Fruit fly (Drosophila melanogaster) whole organism, adult: ENCODE data around the gene Surf6.

Experiments used
- CG11617 ChIP-seq: fragments of 200-800 bp; sonication (Bioruptor generic); optimal IDR thresholded peaks from 2 replicates; lab custom pipeline; 2017; ENCODE audit warnings: mild to moderate bottlenecking, missing biosample characterization, missing genetic modification reagents, missing genetic modification characterization
- CG12768 ChIP-seq: fragments of 200-800 bp; sonication (Bioruptor generic); optimal IDR thresholded peaks from 2 replicates; lab custom pipeline; 2017; ENCODE audit warnings: missing biosample characterization, missing genetic modification characterization, mild to moderate bottlenecking, moderate library complexity, missing genetic modification reagents
- CG14711 ChIP-seq: fragments of 200-800 bp; sonication (Bioruptor generic); optimal IDR thresholded peaks from 2 replicates; lab custom pipeline; 2018; ENCODE audit warnings: missing biosample characterization, mild to moderate bottlenecking, missing genetic modification characterization, moderate library complexity
- CG1620 ChIP-seq: fragments of 200-800 bp; sonication (Bioruptor generic); optimal IDR thresholded peaks from 2 replicates; lab custom pipeline; 2016; ENCODE audit warnings: missing biosample characterization, missing genetic modification characterization
- CG33017 ChIP-seq: fragments of 200-800 bp; sonication (Bioruptor generic); optimal IDR thresholded peaks from 2 replicates; lab custom pipeline; 2018; ENCODE audit warnings: missing biosample characterization, mild to moderate bottlenecking, missing genetic modification characterization, moderate library complexity
- CG5204 ChIP-seq: fragments of 200-800 bp; sonication (Bioruptor generic); optimal IDR thresholded peaks from 2 replicates; lab custom pipeline; 2016; ENCODE audit warnings: missing biosample characterization, missing genetic modification characterization
- CG7045 ChIP-seq: fragments of 200-800 bp; sonication (Bioruptor generic); optimal IDR thresholded peaks from 2 replicates; lab custom pipeline; 2017; ENCODE audit warnings: missing biosample characterization, mild to moderate bottlenecking, missing genetic modification characterization
- CG7101 ChIP-seq: fragments of 200-800 bp; sonication (Bioruptor generic); optimal IDR thresholded peaks from 2 replicates; lab custom pipeline; 2018; ENCODE audit warnings: missing biosample characterization, mild to moderate bottlenecking, missing genetic modification characterization, moderate library complexity
- Clk ChIP-seq: fragments of 200-800 bp; sonication (Bioruptor generic); optimal IDR thresholded peaks from 2 replicates; lab custom pipeline; 2017; ENCODE audit warnings: missing biosample characterization, missing genetic modification characterization
- Crg-1 ChIP-seq: fragments of 200-800 bp; sonication (Bioruptor generic); optimal IDR thresholded peaks from 2 replicates; lab custom pipeline; 2016; ENCODE audit warnings: missing biosample characterization, missing genetic modification characterization
- Hr96 ChIP-seq: fragments of 200-800 bp; sonication (Bioruptor generic); optimal IDR thresholded peaks from 2 replicates; lab custom pipeline; 2016; ENCODE audit warnings: missing biosample characterization, missing genetic modification characterization
- Mnt ChIP-seq: fragments of 200-800 bp; sonication (Bioruptor generic); optimal IDR thresholded peaks from 2 replicates; lab custom pipeline; 2016; ENCODE audit warnings: missing biosample characterization, mild to moderate bottlenecking, missing genetic modification characterization
- bab1 ChIP-seq: fragments of 200-800 bp; sonication (Bioruptor generic); optimal IDR thresholded peaks from 3 replicates; lab custom pipeline; 2019; ENCODE audit warnings: missing biosample characterization, mild to moderate bottlenecking, missing genetic modification characterization, moderate library complexity
- cic ChIP-seq: fragments of 200-800 bp; sonication (Bioruptor generic); optimal IDR thresholded peaks from 2 replicates; lab custom pipeline; 2017; ENCODE audit warnings: missing biosample characterization, mild to moderate bottlenecking, missing genetic modification characterization, moderate library complexity
- cnc ChIP-seq, 2 experiments: fragments of >200 bp; optimal IDR thresholded peaks; 2 replicates each; lab custom pipeline; 2017
- kay ChIP-seq: fragments of 200-800 bp; sonication (Bioruptor generic); peaks from one replicate; lab custom pipeline; 2016; ENCODE audit warnings: missing biosample characterization, missing genetic modification characterization, borderline replicate concordance
- ovo ChIP-seq: fragments of 200-800 bp; sonication (Bioruptor generic); optimal IDR thresholded peaks from 2 replicates; lab custom pipeline; 2016; ENCODE audit warnings: missing biosample characterization, missing genetic modification characterization
- pad ChIP-seq: fragments of 200-800 bp; sonication (Bioruptor generic); optimal IDR thresholded peaks from 3 replicates; lab custom pipeline; 2017; ENCODE audit warnings: missing biosample characterization, missing genetic modification characterization, mild to moderate bottlenecking, moderate library complexity, missing genetic modification reagents
- tj ChIP-seq: fragments of 200-800 bp; sonication (Bioruptor generic); optimal IDR thresholded peaks from 3 replicates; lab custom pipeline; 2017; ENCODE audit warnings: missing biosample characterization, mild to moderate bottlenecking, missing genetic modification characterization, moderate library complexity
- toe ChIP-seq: fragments of 200-800 bp; sonication (Bioruptor generic); optimal IDR thresholded peaks from 2 replicates; lab custom pipeline; 2016; ENCODE audit warnings: missing biosample characterization, missing genetic modification characterization

Gene Surf6

DNA sequence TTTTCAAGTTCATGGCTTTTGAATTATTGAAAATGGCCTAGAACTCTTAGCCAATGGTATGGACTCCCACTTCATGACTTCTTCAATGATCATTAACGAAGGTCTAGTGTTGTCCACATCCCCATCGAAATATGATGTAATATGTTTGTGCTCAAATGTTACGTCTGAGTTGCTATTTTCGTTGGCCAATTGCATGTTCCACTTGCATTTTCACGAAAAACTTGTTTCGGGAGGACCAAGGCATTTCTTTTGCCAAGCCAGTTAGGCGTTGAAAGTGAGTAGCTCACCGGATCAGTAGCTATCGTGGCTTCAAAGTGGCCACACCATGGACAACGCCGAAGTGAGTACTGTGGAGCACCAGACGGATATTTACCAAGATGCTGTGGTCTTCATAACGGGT lies 13.5 kb upstream of the Surf6 start, which contains the start of gene CG4770:
CG4770 (plus strand) TSS at position 301 of the 400 bp plus-strand sequence.
- TF ChIP-seq Mnt (GFP tag; lab: Kevin White, UChicago) (no peak), ovo (GFP tag; lab: Kevin White, UChicago) (no peak), CG5204 (GFP tag; lab: Kevin White, UChicago) (no peak), toe (GFP tag; lab: Kevin White, UChicago) (no peak), CG7045 (GFP tag; lab: Kevin White, UChicago) (no peak), Crg-1 (GFP tag; lab: Kevin White, UChicago) (no peak), kay (GFP tag; lab: Kevin White, UChicago) (no peak), CG33017 (tag; lab: Kevin White, UChicago) (no peak), cic (GFP tag; lab: Kevin White, UChicago) (no peak), CG11617 (GFP tag; lab: Kevin White, UChicago) (no peak), CG14711 (tag; lab: Kevin White, UChicago) (no peak), CG7101 (tag; lab: Kevin White, UChicago) (no peak)

DNA sequence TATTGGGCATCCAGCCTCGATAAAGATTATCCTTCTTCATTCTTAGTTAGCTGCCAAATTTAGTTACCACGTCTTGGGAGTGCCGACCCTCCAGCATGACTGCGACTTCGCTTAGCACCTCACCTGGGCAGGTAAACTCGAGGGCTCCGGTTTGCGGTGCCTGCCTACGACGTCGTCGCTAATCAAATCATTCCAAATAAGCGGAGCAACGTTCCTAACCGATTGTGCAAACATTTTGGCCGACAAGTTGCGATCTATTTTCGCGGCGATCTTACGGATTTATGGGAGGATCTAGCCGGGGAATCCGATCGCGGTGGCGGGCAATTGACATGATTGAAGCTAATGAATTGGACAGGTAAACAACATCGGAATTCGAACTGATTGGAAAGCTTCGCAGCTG lies 13.1 kb upstream of the Surf6 start, which contains the start of gene CG4465:
CG4465 (minus strand) TSS at position 101 of the 400 bp plus-strand sequence.
- TF ChIP-seq cic (GFP tag; lab: Kevin White, UChicago), result no peak
- no peak for TF ChIP-seq kay (GFP tag; lab: Kevin White, UChicago)
- TF ChIP-seq pad, result no peak
- no peak for TF ChIP-seq CG7045 (GFP tag; lab: Kevin White, UChicago)
- no peak for TF ChIP-seq ovo (GFP tag; lab: Kevin White, UChicago)
- TF ChIP-seq bab1 (GFP tag; lab: Kevin White, UChicago), result no peak
- no peak for TF ChIP-seq Hr96 (GFP tag; lab: Kevin White, UChicago)
- no peak for TF ChIP-seq toe (GFP tag; lab: Kevin White, UChicago)
- no peak for TF ChIP-seq CG33017 (tag; lab: Kevin White, UChicago)
- TF ChIP-seq CG14711 (tag; lab: Kevin White, UChicago), result no peak
- TF ChIP-seq CG11617 (GFP tag; lab: Kevin White, UChicago), result no peak
- TF ChIP-seq tj (GFP tag; lab: Kevin White, UChicago), result no peak
- no peak for TF ChIP-seq CG12768
- TF ChIP-seq CG5204 (GFP tag; lab: Kevin White, UChicago), result no peak
- TF ChIP-seq cnc (optimal IDR thresholded peaks at IDR 0.05; lab: Kevin White, UChicago), result no peak
- no peak for TF ChIP-seq Clk (GFP tag; lab: Kevin White, UChicago)
- no peak for TF ChIP-seq CG1620 (GFP tag; lab: Kevin White, UChicago)
- no peak for TF ChIP-seq Mnt (GFP tag; lab: Kevin White, UChicago)

dm6 chr3R:19915312-19915711 lies 10.6 kb upstream of the Surf6 start, which contains the start of the genes Xport-A and Xport-B:
Xport-A (minus strand) TSS chr3R:19915412.
Xport-B (minus strand) TSS chr3R:19915412.
- TF ChIP-seq CG14711 (tag; lab: Kevin White, UChicago) (no peak), cnc (optimal IDR thresholded peaks at IDR 0.05; lab: Kevin White, UChicago) (no peak), kay (GFP tag; lab: Kevin White, UChicago) (no peak), CG33017 (tag; lab: Kevin White, UChicago) (no peak)

DNA sequence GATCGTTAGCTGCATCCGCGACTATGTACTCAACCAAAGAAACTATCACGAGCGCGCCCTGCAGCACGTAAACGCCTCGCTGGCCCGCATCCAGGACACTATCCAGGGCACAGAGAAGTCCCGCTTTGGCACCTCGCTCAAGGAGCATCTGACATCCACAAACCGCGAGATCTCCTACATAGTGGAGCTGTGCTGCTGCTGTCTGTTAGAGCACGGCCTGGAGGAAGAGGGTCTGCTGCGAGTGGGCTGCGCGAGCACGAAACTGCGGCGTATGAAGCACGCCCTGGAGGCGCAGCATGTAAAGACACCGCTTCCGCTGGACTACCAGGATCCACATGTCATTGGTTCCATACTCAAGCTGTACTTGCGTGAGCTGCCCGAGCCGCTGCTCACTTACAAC lies 6.4 kb upstream of the Surf6 start:
- no peak for TF ChIP-seq kay (GFP tag; lab: Kevin White, UChicago)
- no peak for TF ChIP-seq bab1 (GFP tag; lab: Kevin White, UChicago)
- TF ChIP-seq cnc (optimal IDR thresholded peaks at IDR 0.05; lab: Kevin White, UChicago), result no peak
- TF ChIP-seq Hr96 (GFP tag; lab: Kevin White, UChicago), result no peak

DNA sequence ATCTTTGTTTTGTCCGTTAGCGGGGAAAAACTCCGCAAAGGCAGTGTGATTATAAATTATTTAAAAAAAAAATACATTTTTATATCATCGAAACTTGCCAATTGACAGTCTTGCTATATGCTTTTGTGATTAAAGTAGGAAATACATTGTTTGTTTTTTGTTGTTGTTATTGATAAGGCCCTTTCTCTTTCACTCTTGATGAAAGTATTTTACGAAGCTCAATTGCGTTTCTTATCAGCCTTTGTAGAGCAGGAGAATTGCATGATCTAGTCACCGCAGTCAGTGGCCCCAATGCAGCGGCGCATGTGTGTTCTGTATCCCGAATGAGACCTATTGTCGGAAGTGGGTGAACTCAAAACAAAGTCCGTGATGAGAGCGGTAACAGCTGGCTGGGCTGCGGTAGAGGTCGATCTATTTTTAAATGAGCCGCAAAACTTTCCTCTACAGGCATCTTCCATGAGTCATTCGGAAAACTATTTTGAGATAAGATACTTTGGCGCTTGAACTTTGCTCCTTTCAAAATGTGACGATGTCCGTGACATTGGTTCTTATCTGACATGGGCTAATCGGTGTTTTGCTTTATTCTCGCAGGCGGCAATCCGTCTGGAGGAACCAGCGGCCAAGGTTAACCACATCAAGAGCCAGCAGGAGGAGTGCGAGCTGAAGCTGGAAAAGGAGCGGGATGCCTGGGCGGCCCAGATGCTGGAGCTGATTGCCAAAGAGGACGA lies 5.8 kb upstream of the Surf6 start:
- TF ChIP-seq kay (GFP tag; lab: Kevin White, UChicago) (peak; percentile 87), cic (GFP tag; lab: Kevin White, UChicago) (peak; percentile 73), Mnt (GFP tag; lab: Kevin White, UChicago) (peak; percentile 3), CG7101 (tag; lab: Kevin White, UChicago) (no peak), Hr96 (GFP tag; lab: Kevin White, UChicago) (no peak)

DNA sequence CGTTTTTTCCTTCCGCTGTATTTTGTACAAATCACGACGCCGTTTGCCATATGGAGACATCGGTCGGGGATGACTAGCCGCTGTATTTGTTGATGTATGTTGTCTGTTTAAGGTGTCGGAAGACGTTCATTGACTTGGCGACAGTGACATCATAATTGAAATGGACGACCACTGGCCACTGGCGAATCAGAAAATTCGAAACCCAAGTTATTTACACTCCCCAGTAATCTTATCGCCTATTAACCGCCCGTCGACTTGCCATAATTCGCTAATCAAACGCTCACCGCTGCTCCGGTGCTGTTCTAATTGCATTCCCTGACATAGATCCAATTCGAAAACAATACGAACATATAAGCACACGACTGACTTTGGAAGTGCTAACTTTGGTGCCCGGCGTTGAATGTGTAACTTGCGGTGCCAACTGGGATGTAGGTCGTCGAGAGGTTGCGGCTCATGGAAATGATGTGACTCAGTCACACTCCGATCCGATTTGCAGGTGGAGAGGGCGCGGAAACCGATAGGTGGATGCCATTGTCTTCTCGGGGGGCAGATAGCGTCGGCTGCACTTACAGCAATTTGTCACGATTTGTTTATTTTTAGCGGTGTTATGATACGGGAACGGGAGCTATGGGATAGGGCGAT lies 5.0 kb upstream of the Surf6 start:
- TF ChIP-seq toe (GFP tag; lab: Kevin White, UChicago), result no peak
- no peak for TF ChIP-seq Crg-1 (GFP tag; lab: Kevin White, UChicago)
- no peak for TF ChIP-seq CG7045 (GFP tag; lab: Kevin White, UChicago)
- no peak for TF ChIP-seq kay (GFP tag; lab: Kevin White, UChicago)
- TF ChIP-seq CG11617 (GFP tag; lab: Kevin White, UChicago), result no peak
- TF ChIP-seq cic (GFP tag; lab: Kevin White, UChicago), result no peak
- TF ChIP-seq CG12768, result no peak
- TF ChIP-seq Hr96 (GFP tag; lab: Kevin White, UChicago), result no peak
